Worm (Caenorhabditis elegans) whole organism, early embryonic: ENCODE results near the gene F41E6.7.
"Not testable (repeated sequence)": the region's sequence is repeated elsewhere in the genome, so short reads cannot be mapped to it uniquely, and the experiment has no call there.

Experiments used
- B0310.2 ChIP-seq: sonication (generic microtip); optimal IDR thresholded peaks from 2 replicates; lab custom pipeline; 2016; ENCODE audit warnings: mild to moderate bottlenecking, missing genetic modification characterization, missing compliant biosample characterization
- F13C5.2 ChIP-seq: sonication (generic microtip); optimal IDR thresholded peaks from 2 replicates; lab custom pipeline; 2017; ENCODE audit warnings: mild to moderate bottlenecking, missing genetic modification characterization, inconsistent platforms, missing compliant biosample characterization
- aly-1 ChIP-seq: sonication (generic microtip); optimal IDR thresholded peaks from 2 replicates; lab custom pipeline; 2016; ENCODE audit warnings: missing genetic modification characterization, missing compliant biosample characterization
- ama-1 ChIP-seq: fragments of 150-350 bp; optimal IDR thresholded peaks from 2 replicates; lab custom pipeline; 2014
- ceh-13 ChIP-seq: fragments of 200-800 bp; sonication (Bioruptor generic); optimal IDR thresholded peaks from 2 replicates; lab custom pipeline; 2018; ENCODE audit warnings: mild to moderate bottlenecking, missing genetic modification characterization, missing compliant biosample characterization
- ceh-36 ChIP-seq: sonication (generic microtip); optimal IDR thresholded peaks from 2 replicates; lab custom pipeline; 2016; ENCODE audit warnings: missing genetic modification characterization, inconsistent platforms, missing compliant biosample characterization
- ets-7 ChIP-seq: sonication (generic microtip); optimal IDR thresholded peaks from 2 replicates; lab custom pipeline; 2016; ENCODE audit warnings: missing genotype, missing genetic modification characterization, missing compliant biosample characterization
- flt-1 ChIP-seq: fragments of 200-800 bp; sonication (Bioruptor generic); IDR thresholded peaks from 2 replicates; pipeline ENCODE4 v1.3.6; 2022; ENCODE audit warnings: missing genetic modification characterization, missing compliant biosample characterization
- hmbx-1 ChIP-seq: sonication (generic microtip); optimal IDR thresholded peaks from 2 replicates; lab custom pipeline; 2016; ENCODE audit warnings: mild to moderate bottlenecking, missing genetic modification characterization, missing compliant biosample characterization
- hmg-4 ChIP-seq: fragments of 200-800 bp; sonication (Bioruptor generic); optimal IDR thresholded peaks from 2 replicates; lab custom pipeline; 2018; ENCODE audit warnings: mild to moderate bottlenecking, missing genetic modification characterization, missing compliant biosample characterization
- hnd-1 ChIP-seq: sonication (generic microtip); optimal IDR thresholded peaks from 2 replicates; lab custom pipeline; 2016; ENCODE audit warnings: missing genetic modification characterization, missing compliant biosample characterization
- pes-1 ChIP-seq: fragments of 200-800 bp; sonication (Bioruptor generic); IDR thresholded peaks from 2 replicates; pipeline ENCODE4 v1.3.6; 2022; ENCODE audit warnings: missing genetic modification reagents, missing genetic modification characterization, missing compliant biosample characterization
- scrt-1 ChIP-seq: fragments of 200-800 bp; sonication (Bioruptor generic); IDR thresholded peaks from 2 replicates; pipeline ENCODE4 v1.3.6; 2022; ENCODE audit warnings: missing genetic modification characterization, missing compliant biosample characterization
- sea-1 ChIP-seq: fragments of 200-800 bp; sonication (Bioruptor generic); conservative IDR thresholded peaks from 2 replicates; pipeline ENCODE4 v1.3.6; 2022; ENCODE audit warnings: missing genetic modification characterization, missing compliant biosample characterization
- tbx-11 ChIP-seq: fragments of 200-800 bp; sonication (Bioruptor generic); IDR thresholded peaks from 2 replicates; pipeline ENCODE4 v1.3.6; 2022; ENCODE audit warnings: missing genetic modification characterization, missing compliant biosample characterization
- tbx-37 ChIP-seq: fragments of 200-800 bp; sonication (Bioruptor generic); conservative IDR thresholded peaks from 2 replicates; pipeline ENCODE4 v1.3.6; 2022; ENCODE audit warnings: missing genetic modification reagents, missing genetic modification characterization, missing compliant biosample characterization
- tra-4 ChIP-seq: sonication (generic microtip); optimal IDR thresholded peaks from 2 replicates; lab custom pipeline; 2017; ENCODE audit warnings: missing genetic modification characterization, missing compliant biosample characterization

F41E6.7 gene

ce11 chrV:8594105-8594964, 4.8 kb downstream of the F41E6.7 start, which contains the start of gene tag-196:
tag-196 (plus strand) TSS chrV:8594914.
- TF ChIP-seq ama-1 (lab: Kevin White, UChicago): no peak
- TF ChIP-seq B0310.2: no peak
- no peak for TF ChIP-seq sea-1 (GFP tag; lab: Robert Waterston, UW)
- no peak for TF ChIP-seq pes-1
- no peak for TF ChIP-seq hmbx-1 (tag; lab: Kevin White, UChicago)
- no peak for TF ChIP-seq ets-7

DNA sequence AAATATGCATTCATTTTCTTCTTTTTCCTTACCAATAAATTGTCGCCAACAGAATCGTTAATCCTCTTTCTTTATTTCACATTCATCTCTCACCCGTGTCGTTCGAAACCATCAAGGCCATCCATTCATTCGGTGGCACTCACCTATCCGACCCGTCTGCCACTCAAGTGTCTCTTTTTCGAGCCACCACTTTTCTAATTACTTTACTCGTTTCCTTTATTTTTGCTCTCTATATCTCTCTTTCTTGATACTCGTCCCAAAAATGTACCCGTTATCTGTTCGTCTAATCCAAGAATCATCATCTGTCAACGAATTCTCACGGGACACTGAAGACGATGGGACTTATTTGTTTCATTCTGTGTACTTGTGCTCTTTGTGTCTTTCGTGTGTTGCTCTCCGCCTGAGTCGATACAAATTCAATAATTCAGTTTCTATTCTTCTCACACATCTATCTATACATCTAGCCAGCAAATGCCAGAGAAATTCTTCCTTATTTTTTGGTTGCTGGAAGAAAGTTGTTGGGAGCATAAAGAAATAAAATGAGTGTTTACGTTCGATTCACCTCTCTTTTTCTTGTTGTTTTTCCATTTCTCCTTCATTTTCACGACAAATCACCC, 6.3 kb downstream of the F41E6.7 start:
- TF ChIP-seq pes-1: no peak
- no peak for TF ChIP-seq ceh-13
- TF ChIP-seq ets-7: no peak
- TF ChIP-seq flt-1 (GFP tag; lab: Robert Waterston, UW): no peak
- no peak for TF ChIP-seq aly-1 (tag; lab: Kevin White, UChicago)
- TF ChIP-seq tbx-37 (GFP tag; lab: Robert Waterston, UW): no peak
- TF ChIP-seq hmbx-1 (tag; lab: Kevin White, UChicago): no peak
- TF ChIP-seq scrt-1: no peak

- no peak for TF ChIP-seq pes-1
- TF ChIP-seq ceh-13: no peak
- TF ChIP-seq ets-7: no peak
- no peak for TF ChIP-seq tra-4 (tag; lab: Kevin White, UChicago)
- TF ChIP-seq flt-1 (GFP tag; lab: Robert Waterston, UW): no peak
- no peak for TF ChIP-seq F13C5.2 (tag; lab: Kevin White, UChicago)
- TF ChIP-seq hmbx-1 (tag; lab: Kevin White, UChicago): no peak
- no peak for TF ChIP-seq scrt-1
- no peak for TF ChIP-seq ama-1 (lab: Kevin White, UChicago)
Measured at ce11 chrV:8588079-8588478, 11.0 kb downstream of the F41E6.7 start, which contains the start of gene C10B5.3. C10B5.3 (minus strand) TSS chrV:8588179.

- TF ChIP-seq hmbx-1 (tag; lab: Kevin White, UChicago) (no peak), tbx-11 (GFP tag; lab: Robert Waterston, UW) (no peak), B0310.2 (no peak), F13C5.2 (tag; lab: Kevin White, UChicago) (no peak), tra-4 (tag; lab: Kevin White, UChicago) (no peak), ceh-13 (no peak), ama-1 (lab: Kevin White, UChicago) (no peak), ceh-36 (tag; lab: Kevin White, UChicago) (no peak), sea-1 (GFP tag; lab: Robert Waterston, UW) (no peak), scrt-1 (no peak), tbx-37 (GFP tag; lab: Robert Waterston, UW) (no peak), ets-7 (no peak), aly-1 (tag; lab: Kevin White, UChicago) (no peak), hnd-1 (no peak), flt-1 (GFP tag; lab: Robert Waterston, UW) (no peak), pes-1 (no peak)
Measured at ce11 chrV:8586920-8587319, 12.2 kb downstream of the F41E6.7 start.

DNA sequence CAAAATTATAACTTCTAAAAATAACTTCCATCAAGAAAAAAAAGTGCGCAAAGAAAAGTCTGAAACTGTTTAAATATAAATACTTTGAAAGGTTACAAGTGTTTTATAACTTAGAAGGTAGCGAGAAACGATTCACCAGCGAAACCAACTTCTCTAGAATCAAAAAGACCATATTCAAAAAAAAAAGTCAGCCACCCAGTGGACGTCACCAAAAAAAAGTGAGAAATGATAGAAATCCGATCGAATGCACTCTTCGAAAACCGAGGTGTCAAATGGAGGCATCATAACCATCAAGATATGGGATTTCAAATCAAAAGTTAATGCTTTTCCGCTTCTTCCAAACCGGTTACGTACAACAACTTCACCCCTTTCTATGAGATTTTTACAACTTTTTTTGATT, 12.6 kb downstream of the F41E6.7 start:
- TF ChIP-seq tbx-11 (GFP tag; lab: Robert Waterston, UW) (no peak), sea-1 (GFP tag; lab: Robert Waterston, UW) (no peak), hnd-1 (no peak), scrt-1 (no peak), tbx-37 (GFP tag; lab: Robert Waterston, UW) (no peak), ama-1 (lab: Kevin White, UChicago) (no peak), ets-7 (no peak), flt-1 (GFP tag; lab: Robert Waterston, UW) (no peak), pes-1 (no peak), ceh-13 (no peak), tra-4 (tag; lab: Kevin White, UChicago) (no peak), ceh-36 (tag; lab: Kevin White, UChicago) (no peak), aly-1 (tag; lab: Kevin White, UChicago) (no peak), hmg-4 (GFP tag; lab: Kevin White, UChicago) (no peak)

ce11 chrV:8580961-8581360, 18.1 kb downstream of the F41E6.7 start, which contains the start of gene C10B5.1:
C10B5.1 (plus strand) TSS chrV:8581261.
- TF ChIP-seq B0310.2 (no peak), F13C5.2 (tag; lab: Kevin White, UChicago) (no peak), aly-1 (tag; lab: Kevin White, UChicago) (no peak), ama-1 (lab: Kevin White, UChicago) (no peak), tbx-37 (GFP tag; lab: Robert Waterston, UW) (no peak), ceh-36 (tag; lab: Kevin White, UChicago) (no peak), hmbx-1 (tag; lab: Kevin White, UChicago) (no peak), pes-1 (no peak), sea-1 (GFP tag; lab: Robert Waterston, UW) (no peak), ets-7 (no peak), flt-1 (GFP tag; lab: Robert Waterston, UW) (no peak), tbx-11 (GFP tag; lab: Robert Waterston, UW) (no peak), scrt-1 (no peak), ceh-13 (no peak), tra-4 (tag; lab: Kevin White, UChicago) (no peak), hmg-4 (GFP tag; lab: Kevin White, UChicago) (no peak), hnd-1 (no peak)

- TF ChIP-seq flt-1 (GFP tag; lab: Robert Waterston, UW); tbx-11 (GFP tag; lab: Robert Waterston, UW); scrt-1: not testable (repeated sequence)
Measured at ce11 chrV:8574762-8575161, 24.3 kb downstream of the F41E6.7 start, which contains the start of gene F25G6.1. F25G6.1 (plus strand) TSS chrV:8575062.
